Worm (Caenorhabditis elegans) whole organism, late embryonic: ENCODE results near the gene C29E4.17.

Source experiments
- F13H6.1 ChIP-seq: sonication (generic microtip); optimal IDR thresholded peaks from 2 replicates; lab custom pipeline; 2016; ENCODE audit warnings: missing genetic modification characterization, missing compliant biosample characterization
- Y22D7AL.16 ChIP-seq: sonication (generic microtip); optimal IDR thresholded peaks from 2 replicates; lab custom pipeline; 2016; ENCODE audit warnings: missing genetic modification characterization, missing compliant biosample characterization
- ama-1 ChIP-seq: fragments of 150-350 bp; optimal IDR thresholded peaks from 2 replicates; lab custom pipeline; 2014
- nhr-11 ChIP-seq: fragments of 150-350 bp; optimal IDR thresholded peaks from 2 replicates; lab custom pipeline; 2014; ENCODE audit warnings: missing biosample characterization, missing genetic modification characterization
- pqm-1 ChIP-seq: sonication (generic microtip); optimal IDR thresholded peaks from 2 replicates; lab custom pipeline; 2016; ENCODE audit warnings: missing genetic modification characterization, missing compliant biosample characterization

DNA sequence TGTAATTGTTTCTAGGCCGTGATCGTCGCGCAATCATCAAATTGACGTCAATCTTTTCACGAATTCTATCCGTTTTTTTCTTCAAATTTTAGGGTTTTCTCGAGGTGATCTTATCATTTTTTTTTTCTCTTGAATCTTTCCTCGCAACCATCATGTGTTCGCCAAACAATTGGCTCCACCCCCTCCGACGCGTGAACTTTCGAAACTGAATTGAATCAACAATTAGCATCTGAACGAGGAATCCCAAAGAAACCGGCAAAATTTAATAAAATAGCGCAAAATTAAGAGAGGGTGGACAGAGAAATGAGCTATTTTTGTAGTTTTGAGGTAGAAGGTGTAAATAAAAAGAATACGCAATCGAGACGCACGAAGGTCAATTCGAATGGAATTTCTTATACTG is 49.5 kb upstream of the C29E4.17 start:
- TF ChIP-seq pqm-1 (tag; lab: Kevin White, UChicago) (no peak), Y22D7AL.16 (tag; lab: Kevin White, UChicago) (no peak), ama-1 (lab: Kevin White, UChicago) (no peak), F13H6.1 (tag; lab: Kevin White, UChicago) (no peak), nhr-11 (tag; lab: Kevin White, UChicago) (no peak)
